Worm (Caenorhabditis elegans): ENCODE results near the gene F49C12.6.

F49C12.6 gene

ce11 chrIV:9260334-9260733 is 48.5 kb downstream of the F49C12.6 start:
- TF ChIP-seq ref-1 (GFP tag; conservative IDR thresholded peaks at IDR 0.05), result no peak
- TF ChIP-seq ztf-23 (GFP tag; IDR thresholded peaks at IDR 0.05), result no peak
- no peak for TF ChIP-seq ztf-29 (GFP tag; IDR thresholded peaks at IDR 0.05)

ce11 chrIV:9259687-9260086 is 49.2 kb downstream of the F49C12.6 start, which contains the start of gene Y11D7A.10:
Gene Y11D7A.10 (minus strand): TSS chrIV:9259768.
- TF ChIP-seq klf-2 (GFP tag; conservative IDR thresholded peaks at IDR 0.05) (no peak), T22C8.4 (GFP tag; IDR thresholded peaks at IDR 0.05) (no peak), cog-1 (tag; optimal IDR thresholded peaks at IDR 0.05) (no peak), ref-1 (GFP tag; conservative IDR thresholded peaks at IDR 0.05) (no peak), tab-1 (GFP tag; IDR thresholded peaks at IDR 0.05) (no peak), flt-1 (GFP tag; IDR thresholded peaks at IDR 0.05) (no peak), med-1 (GFP tag; optimal IDR thresholded peaks at IDR 0.05; ENCODE audit: insufficient read depth) (no peak), ztf-23 (GFP tag; IDR thresholded peaks at IDR 0.05) (no peak), ztf-29 (GFP tag; IDR thresholded peaks at IDR 0.05) (no peak)

DNA sequence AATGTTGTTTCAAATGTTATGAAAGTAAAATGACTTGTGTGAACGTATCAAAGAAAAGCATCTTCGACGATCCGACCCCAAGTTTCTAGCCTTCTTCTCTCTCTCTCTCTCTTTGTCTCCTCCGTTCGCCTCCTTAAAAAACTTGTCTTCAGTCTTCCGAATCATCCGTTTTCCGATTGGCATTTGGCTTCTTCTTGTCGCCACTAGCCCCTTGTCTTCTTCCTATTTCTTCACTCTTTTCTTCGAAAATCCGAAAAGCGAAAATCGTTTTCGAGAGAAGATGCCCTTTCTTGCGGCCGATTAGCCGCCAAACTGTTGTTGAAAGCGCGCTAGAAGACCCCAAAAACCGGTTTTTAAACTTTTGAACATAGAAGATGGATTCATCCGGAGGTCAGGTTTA is 50.3 kb downstream of the F49C12.6 start:
- TF ChIP-seq ztf-29 (GFP tag; IDR thresholded peaks at IDR 0.05) (no peak), flt-1 (GFP tag; IDR thresholded peaks at IDR 0.05) (no peak), med-1 (GFP tag; optimal IDR thresholded peaks at IDR 0.05; ENCODE audit: insufficient read depth) (no peak), cog-1 (tag; optimal IDR thresholded peaks at IDR 0.05) (no peak), klf-2 (GFP tag; conservative IDR thresholded peaks at IDR 0.05) (no peak), ztf-23 (GFP tag; IDR thresholded peaks at IDR 0.05) (no peak), ref-1 (GFP tag; conservative IDR thresholded peaks at IDR 0.05) (no peak), T22C8.4 (GFP tag; IDR thresholded peaks at IDR 0.05) (no peak), tab-1 (GFP tag; IDR thresholded peaks at IDR 0.05) (no peak)
